Worm (Caenorhabditis elegans) whole organism, L4/young adult: ENCODE data around the gene col-13.

Source experiments
- W03F9.2 ChIP-seq: fragments of 150-350 bp; optimal IDR thresholded peaks from 2 replicates; lab custom pipeline; 2014; ENCODE audit warnings: missing biosample characterization, missing genetic modification characterization
- dao-5 ChIP-seq: sonication (generic microtip); optimal IDR thresholded peaks from 2 replicates; lab custom pipeline; 2016; ENCODE audit warnings: missing genotype, missing genetic modification characterization, moderate library complexity, missing compliant biosample characterization
- him-1 ChIP-seq: sonication (generic microtip); optimal IDR thresholded peaks from 2 replicates; lab custom pipeline; 2016; ENCODE audit warnings: missing genotype, missing genetic modification reagents, missing genetic modification characterization, missing compliant biosample characterization

Gene col-13

ce11 chrV:10379293-10379692 lies 42.4 kb downstream of the col-13 start, which contains the start of gene AC3.12:
TSS of gene AC3.12 (minus strand) at chrV:10379393.
- TF ChIP-seq him-1 (tag; lab: Kevin White, UChicago) = no peak
- TF ChIP-seq dao-5 (tag; lab: Kevin White, UChicago) = no peak
- no peak for TF ChIP-seq W03F9.2 (tag; lab: Kevin White, UChicago)

- TF ChIP-seq dao-5 (tag; lab: Kevin White, UChicago) (no peak), W03F9.2 (tag; lab: Kevin White, UChicago) (no peak), him-1 (tag; lab: Kevin White, UChicago) (no peak)
These were observed 49.8 kb downstream of the col-13 start, which contains the start of gene ugt-49 for ce11 chrV:10371951-10372350. TSS of gene ugt-49 (plus strand) at chrV:10372321.

- TF ChIP-seq dao-5 (tag; lab: Kevin White, UChicago) (no peak), him-1 (tag; lab: Kevin White, UChicago) (no peak), W03F9.2 (tag; lab: Kevin White, UChicago) (no peak)
These were observed 50.5 kb downstream of the col-13 start for ce11 chrV:10371177-10371576.
